Worm (Caenorhabditis elegans) whole organism, late embryonic: ENCODE results near the gene F07C3.2.
A peak's percentile ranks its signal among the peaks of the same experiment; 100 is the strongest.

ENCODE experiments used
- C08G9.2 ChIP-seq: sonication (generic microtip); optimal IDR thresholded peaks from 2 replicates; lab custom pipeline; 2016; ENCODE audit warnings: mild to moderate bottlenecking, missing genetic modification characterization, moderate library complexity, missing compliant biosample characterization
- C38D4.7 ChIP-seq: fragments of 200-800 bp; sonication (Bioruptor generic); optimal IDR thresholded peaks from 2 replicates; lab custom pipeline; 2018; ENCODE audit warnings: mild to moderate bottlenecking, missing genetic modification characterization, moderate library complexity, missing compliant biosample characterization
- F13H6.1 ChIP-seq: sonication (generic microtip); optimal IDR thresholded peaks from 2 replicates; lab custom pipeline; 2016; ENCODE audit warnings: missing genetic modification characterization, missing compliant biosample characterization
- K09A11.1 ChIP-seq: sonication (generic microtip); optimal IDR thresholded peaks from 2 replicates; lab custom pipeline; 2017; ENCODE audit warnings: antibody characterized with exemption, mild to moderate bottlenecking, missing genetic modification characterization, missing compliant biosample characterization; ENCODE audit not compliant: insufficient read depth
- ahr-1 ChIP-seq: sonication (generic microtip); optimal IDR thresholded peaks from 2 replicates; lab custom pipeline; 2016; ENCODE audit warnings: missing genetic modification characterization, missing compliant biosample characterization
- ama-1 ChIP-seq: fragments of 150-350 bp; optimal IDR thresholded peaks from 2 replicates; lab custom pipeline; 2014
- ceh-18 ChIP-seq: sonication (generic microtip); optimal IDR thresholded peaks from 2 replicates; lab custom pipeline; 2016; ENCODE audit warnings: missing genetic modification characterization, missing compliant biosample characterization
- ceh-19 ChIP-seq: fragments of 200-800 bp; sonication (Bioruptor generic); optimal IDR thresholded peaks from 2 replicates; lab custom pipeline; 2018; ENCODE audit warnings: mild to moderate bottlenecking, missing genetic modification characterization, missing compliant biosample characterization
- ceh-2 ChIP-seq: sonication (generic microtip); optimal IDR thresholded peaks from 2 replicates; lab custom pipeline; 2016; ENCODE audit warnings: missing genotype, missing genetic modification characterization, missing compliant biosample characterization
- ceh-22 ChIP-seq: sonication (generic microtip); optimal IDR thresholded peaks from 2 replicates; lab custom pipeline; 2017; ENCODE audit warnings: missing biosample characterization, missing genetic modification characterization
- ceh-31 ChIP-seq: sonication (generic microtip); optimal IDR thresholded peaks from 2 replicates; lab custom pipeline; 2016; ENCODE audit warnings: missing genetic modification characterization, missing compliant biosample characterization
- ceh-34 ChIP-seq: sonication (generic microtip); optimal IDR thresholded peaks from 2 replicates; lab custom pipeline; 2016; ENCODE audit warnings: mild to moderate bottlenecking, missing genetic modification characterization, missing compliant biosample characterization
- ceh-45 ChIP-seq: fragments of 200-800 bp; sonication (Bioruptor generic); IDR thresholded peaks from 2 replicates; pipeline ENCODE4 v1.3.6; 2022; ENCODE audit warnings: missing genetic modification reagents, missing genetic modification characterization, missing compliant biosample characterization
- ceh-6 ChIP-seq: fragments of 200-800 bp; sonication (Bioruptor generic); optimal IDR thresholded peaks from 2 replicates; lab custom pipeline; 2018; ENCODE audit warnings: mild to moderate bottlenecking, missing genetic modification characterization, missing compliant biosample characterization
- dmd-4 ChIP-seq: sonication (generic microtip); optimal IDR thresholded peaks from 2 replicates; lab custom pipeline; 2016; ENCODE audit warnings: borderline replicate concordance, missing genetic modification characterization, missing compliant biosample characterization
- dve-1 ChIP-seq: sonication (generic microtip); optimal IDR thresholded peaks from 2 replicates; lab custom pipeline; 2017; ENCODE audit warnings: antibody characterized with exemption, mild to moderate bottlenecking, missing genetic modification characterization, missing compliant biosample characterization
- eyg-1 ChIP-seq: sonication (generic microtip); optimal IDR thresholded peaks from 2 replicates; lab custom pipeline; 2016; ENCODE audit warnings: missing genotype, missing genetic modification characterization, missing compliant biosample characterization
- fkh-10 ChIP-seq: fragments of 150-350 bp; optimal IDR thresholded peaks from 2 replicates; lab custom pipeline; 2014; ENCODE audit warnings: missing biosample characterization, missing genetic modification reagents, missing genetic modification characterization
- fkh-6 ChIP-seq: sonication (generic microtip); optimal IDR thresholded peaks from 2 replicates; lab custom pipeline; 2016; ENCODE audit warnings: missing genetic modification characterization, missing compliant biosample characterization
- gmeb-2 ChIP-seq: sonication (generic microtip); optimal IDR thresholded peaks from 2 replicates; lab custom pipeline; 2016; ENCODE audit warnings: missing genetic modification characterization, inconsistent platforms, missing compliant biosample characterization
- hlh-13 ChIP-seq: fragments of 200-800 bp; sonication (Bioruptor generic); optimal IDR thresholded peaks from 2 replicates; lab custom pipeline; 2018; ENCODE audit warnings: mild to moderate bottlenecking, missing genetic modification characterization, missing compliant biosample characterization
- hlh-30 ChIP-seq: sonication (generic microtip); optimal IDR thresholded peaks from 2 replicates; lab custom pipeline; 2017; ENCODE audit warnings: antibody characterized with exemption, missing genetic modification characterization, missing compliant biosample characterization; ENCODE audit not compliant: insufficient read depth
- lin-11 ChIP-seq: fragments of 200-800 bp; sonication (Bioruptor generic); optimal IDR thresholded peaks from 2 replicates; lab custom pipeline; 2018; ENCODE audit warnings: mild to moderate bottlenecking, missing genetic modification characterization, missing compliant biosample characterization
- nfya-1 ChIP-seq: sonication (generic microtip); optimal IDR thresholded peaks from 2 replicates; lab custom pipeline; 2017; ENCODE audit warnings: missing genetic modification characterization, mild to moderate bottlenecking, missing compliant biosample characterization, antibody characterized with exemption, moderate library complexity
- nhr-11 ChIP-seq: fragments of 150-350 bp; optimal IDR thresholded peaks from 2 replicates; lab custom pipeline; 2014; ENCODE audit warnings: missing biosample characterization, missing genetic modification characterization
- nhr-232 ChIP-seq: sonication (generic microtip); optimal IDR thresholded peaks from 2 replicates; lab custom pipeline; 2016; ENCODE audit warnings: missing genetic modification characterization, missing compliant biosample characterization
- npax-4 ChIP-seq: sonication (generic microtip); optimal IDR thresholded peaks from 2 replicates; lab custom pipeline; 2016; ENCODE audit warnings: missing genetic modification characterization, missing compliant biosample characterization
- odd-2 ChIP-seq: sonication (generic microtip); optimal IDR thresholded peaks from 2 replicates; lab custom pipeline; 2017; ENCODE audit warnings: antibody characterized with exemption, mild to moderate bottlenecking, missing genetic modification characterization, missing compliant biosample characterization
- pax-1 ChIP-seq: fragments of 150-350 bp; optimal IDR thresholded peaks from 2 replicates; lab custom pipeline; 2014; ENCODE audit warnings: missing biosample characterization, missing genetic modification characterization
- pha-2 ChIP-seq: sonication (generic microtip); optimal IDR thresholded peaks from 2 replicates; lab custom pipeline; 2017; ENCODE audit warnings: mild to moderate bottlenecking, missing genetic modification characterization, missing compliant biosample characterization
- pha-4 ChIP-seq: fragments of 150-350 bp; optimal IDR thresholded peaks from 2 replicates; lab custom pipeline; 2018; ENCODE audit warnings: missing biosample characterization, missing genetic modification reagents, missing genetic modification characterization
- pqm-1 ChIP-seq: sonication (generic microtip); optimal IDR thresholded peaks from 2 replicates; lab custom pipeline; 2016; ENCODE audit warnings: missing genetic modification characterization, missing compliant biosample characterization
- ref-2 ChIP-seq: sonication (generic microtip); optimal IDR thresholded peaks from 2 replicates; lab custom pipeline; 2016; ENCODE audit warnings: missing genetic modification characterization, missing compliant biosample characterization
- sdc-2 ChIP-seq: sonication (generic microtip); optimal IDR thresholded peaks from 2 replicates; lab custom pipeline; 2016; ENCODE audit warnings: missing genotype, missing genetic modification characterization, missing compliant biosample characterization
- sox-2 ChIP-seq: fragments of 200-800 bp; sonication (Bioruptor generic); IDR thresholded peaks from 2 replicates; pipeline ENCODE4 v1.3.6; 2022; ENCODE audit warnings: missing genetic modification reagents, missing genetic modification characterization, missing compliant biosample characterization
- syd-9 ChIP-seq: sonication (generic microtip); optimal IDR thresholded peaks from 2 replicates; lab custom pipeline; 2016; ENCODE audit warnings: mild to moderate bottlenecking, missing genetic modification characterization, moderate library complexity, missing compliant biosample characterization
- tbx-2 ChIP-seq: sonication (generic microtip); optimal IDR thresholded peaks from 2 replicates; lab custom pipeline; 2016; ENCODE audit warnings: missing genetic modification characterization, missing compliant biosample characterization
- unc-42 ChIP-seq: sonication (generic microtip); optimal IDR thresholded peaks from 2 replicates; lab custom pipeline; 2016; ENCODE audit warnings: missing genotype, missing genetic modification characterization, missing compliant biosample characterization
- unc-55 ChIP-seq: sonication (generic microtip); optimal IDR thresholded peaks from 2 replicates; lab custom pipeline; 2017; ENCODE audit warnings: missing biosample characterization, missing genetic modification reagents, missing genetic modification characterization
- unc-86 ChIP-seq: sonication (generic microtip); optimal IDR thresholded peaks from 2 replicates; lab custom pipeline; 2016; ENCODE audit warnings: missing genetic modification characterization, missing compliant biosample characterization
- zip-5 ChIP-seq: sonication (generic microtip); optimal IDR thresholded peaks from 2 replicates; lab custom pipeline; 2016; ENCODE audit warnings: missing genetic modification characterization, missing compliant biosample characterization

Gene F07C3.2

ce11 chrV:9212499-9212898 is 13.4 kb upstream of the F07C3.2 start:
- TF ChIP-seq ama-1, result no peak
- TF ChIP-seq unc-42 (tag; lab: Kevin White, UChicago), result peak; percentile 96
- TF ChIP-seq odd-2 (tag; lab: Kevin White, UChicago), result no peak
- TF ChIP-seq sox-2, result no peak
- TF ChIP-seq tbx-2 (tag; lab: Kevin White, UChicago), result peak; percentile 22
- TF ChIP-seq dve-1 (tag; lab: Kevin White, UChicago), result peak; percentile 10
- TF ChIP-seq ceh-34, result no peak
- no peak for TF ChIP-seq zip-5 (tag; lab: Kevin White, UChicago)
- no peak for TF ChIP-seq unc-86
- no peak for TF ChIP-seq hlh-30
- TF ChIP-seq pax-1 (tag; lab: Kevin White, UChicago), result no peak
- no peak for TF ChIP-seq nhr-11 (tag; lab: Kevin White, UChicago)
- no peak for TF ChIP-seq ceh-6 (GFP tag; lab: Kevin White, UChicago)
- TF ChIP-seq dmd-4 (tag; lab: Kevin White, UChicago), result no peak
- no peak for TF ChIP-seq F13H6.1 (tag; lab: Kevin White, UChicago)
- no peak for TF ChIP-seq pha-4 (tag; lab: Kevin White, UChicago)
- TF ChIP-seq ceh-31 (tag; lab: Kevin White, UChicago), result peak; percentile 52
- TF ChIP-seq ceh-45 (GFP tag; lab: Robert Waterston, UW), result no peak
- TF ChIP-seq nfya-1 (tag; lab: Kevin White, UChicago), result peak; percentile 70
- TF ChIP-seq lin-11 (tag; lab: Kevin White, UChicago), result no peak
- TF ChIP-seq ahr-1 (tag; lab: Kevin White, UChicago), result no peak
- TF ChIP-seq gmeb-2, result no peak
- TF ChIP-seq ceh-22, result no peak
- no peak for TF ChIP-seq ref-2
- no peak for TF ChIP-seq C08G9.2 (tag; lab: Kevin White, UChicago)
- TF ChIP-seq unc-55 (GFP tag; lab: Kevin White, UChicago), result peak; percentile 43
- TF ChIP-seq ceh-18 (tag; lab: Kevin White, UChicago), result peak; percentile 17
- TF ChIP-seq ceh-2 (tag; lab: Kevin White, UChicago), result no peak
- TF ChIP-seq eyg-1 (tag; lab: Kevin White, UChicago), result no peak
- no peak for TF ChIP-seq pha-2
- no peak for TF ChIP-seq ceh-19 (GFP tag; lab: Kevin White, UChicago)
- no peak for TF ChIP-seq K09A11.1 (tag; lab: Kevin White, UChicago)

- no peak for TF ChIP-seq pax-1 (tag; lab: Kevin White, UChicago)
- no peak for TF ChIP-seq zip-5 (tag; lab: Kevin White, UChicago)
- no peak for TF ChIP-seq sdc-2 (tag; lab: Kevin White, UChicago)
- TF ChIP-seq hlh-13, result no peak
Measured at ce11 chrV:9213554-9213953, 12.3 kb upstream of the F07C3.2 start, which contains the start of gene mdt-27. mdt-27 (minus strand) TSS chrV:9213654.

ce11 chrV:9217158-9217557 is 8.7 kb upstream of the F07C3.2 start, which contains the start of gene pacs-1:
pacs-1 (minus strand) TSS chrV:9217258.
- TF ChIP-seq fkh-6 (tag; lab: Kevin White, UChicago) (no peak), ceh-34 (no peak), npax-4 (tag; lab: Kevin White, UChicago) (no peak), C38D4.7 (GFP tag; lab: Kevin White, UChicago) (no peak), ceh-45 (GFP tag; lab: Robert Waterston, UW) (no peak), fkh-10 (no peak), nhr-232 (no peak), hlh-13 (no peak), pqm-1 (tag; lab: Kevin White, UChicago) (no peak), syd-9 (tag; lab: Kevin White, UChicago) (no peak), unc-86 (no peak)
